Fruit fly (Drosophila melanogaster) S2 (cell line): ENCODE measurements around the gene rut.

Source experiments
- CG8478 ChIP-seq: fragments of >200 bp; optimal IDR thresholded peaks from 2 replicates; lab custom pipeline; 2018
- CTCF ChIP-seq, 2 experiments: fragments of >200 bp; optimal IDR thresholded peaks; 2 replicates each; lab custom pipeline; 2018

DNA sequence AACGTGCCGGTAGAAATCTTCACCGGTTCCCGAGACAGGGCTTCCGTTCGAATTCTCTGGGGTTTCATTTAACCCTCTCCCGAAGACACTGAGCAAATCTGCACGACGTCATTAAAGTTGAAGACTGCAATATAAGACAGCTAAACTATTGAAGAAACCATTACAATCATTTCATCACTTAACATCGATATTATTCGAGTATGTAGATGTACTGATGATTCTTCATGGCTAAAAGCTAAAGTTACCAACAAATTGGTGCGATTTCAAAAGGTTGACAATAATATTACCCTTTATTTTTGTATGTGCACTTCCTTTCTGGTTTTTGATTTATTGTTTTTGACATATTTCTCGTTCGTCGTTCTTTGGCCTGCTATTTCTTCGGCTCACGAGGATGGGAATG is 75.4 kb downstream of the rut start:
- no peak for TF ChIP-seq CG8478
- TF ChIP-seq CTCF (optimal IDR thresholded peaks at IDR 0.05; lab: Kevin White, UChicago), result no peak
